Fruit fly (Drosophila melanogaster): Measurements from ENCODE around the gene CG8032.
A peak's percentile ranks its signal among the peaks of the same experiment; 100 is the strongest.

- TF ChIP-seq CG5204 (GFP tag; optimal IDR thresholded peaks at IDR 0.05) (no peak), Crg-1 (GFP tag; optimal IDR thresholded peaks at IDR 0.05) (peak; percentile 59)
Measured at dm6 chr3R:8663668-8664283, at the start of gene CG8032.
